Fruit fly (Drosophila melanogaster) whole organism, embryonic: Measurements from ENCODE around the gene Pdxk.
A peak's percentile ranks its signal among the peaks of the same experiment; 100 is the strongest.

Source experiments
- ATbp ChIP-seq: fragments of 200-800 bp; sonication (Bioruptor generic); optimal IDR thresholded peaks from 2 replicates; lab custom pipeline; 2017; ENCODE audit warnings: missing biosample characterization, mild to moderate bottlenecking, missing genetic modification characterization, missing genetic modification reagents
- Atf6 ChIP-seq: fragments of 200-800 bp; sonication (Bioruptor generic); IDR thresholded peaks from 2 replicates; pipeline ENCODE4 v1.3.6; 2022; ENCODE audit warnings: missing biosample characterization, missing genetic modification characterization
- CG10147 ChIP-seq: fragments of 200-800 bp; sonication (Bioruptor generic); optimal IDR thresholded peaks from 2 replicates; lab custom pipeline; 2019; ENCODE audit warnings: missing biosample characterization, mild to moderate bottlenecking, missing genetic modification characterization, moderate library complexity
- CG11247 ChIP-seq: fragments of 200-800 bp; sonication (Bioruptor generic); IDR thresholded peaks from 2 replicates; pipeline ENCODE4 v1.3.6; 2022; ENCODE audit warnings: missing biosample characterization, missing genetic modification characterization
- CG12236 ChIP-seq: fragments of 200-800 bp; sonication (Bioruptor generic); optimal IDR thresholded peaks from 2 replicates; lab custom pipeline; 2016; ENCODE audit warnings: missing biosample characterization, missing genetic modification characterization
- CG14014 ChIP-seq: fragments of 200-800 bp; sonication (Bioruptor generic); IDR thresholded peaks from 2 replicates; pipeline ENCODE4 v1.3.6; 2022; ENCODE audit warnings: missing biosample characterization, missing genetic modification characterization
- CG15011 ChIP-seq: fragments of 200-800 bp; sonication (Bioruptor generic); optimal IDR thresholded peaks from 3 replicates; lab custom pipeline; 2018; ENCODE audit warnings: missing biosample characterization, mild to moderate bottlenecking, missing genetic modification characterization
- CG1603 ChIP-seq: fragments of 200-800 bp; sonication (Bioruptor generic); optimal IDR thresholded peaks from 2 replicates; lab custom pipeline; 2019; ENCODE audit warnings: missing biosample characterization, mild to moderate bottlenecking, missing genetic modification characterization, moderate library complexity
- CG17361 ChIP-seq: fragments of 200-800 bp; sonication (Bioruptor generic); IDR thresholded peaks from 3 replicates; pipeline ENCODE4 v1.3.6; 2022; ENCODE audit warnings: missing biosample characterization, missing genetic modification characterization
- CG18262 ChIP-seq: fragments of 200-800 bp; optimal IDR thresholded peaks from 3 replicates; lab custom pipeline; 2019; ENCODE audit warnings: missing biosample characterization, mild to moderate bottlenecking, missing genetic modification characterization, moderate library complexity
- CG1832 ChIP-seq: fragments of 200-800 bp; sonication (Bioruptor generic); optimal IDR thresholded peaks from 2 replicates; lab custom pipeline; 2017; ENCODE audit warnings: missing biosample characterization, mild to moderate bottlenecking, missing genetic modification characterization, inconsistent platforms
- CG18619 ChIP-seq: fragments of 200-800 bp; sonication (Bioruptor generic); optimal IDR thresholded peaks from 3 replicates; lab custom pipeline; 2017; ENCODE audit warnings: missing biosample characterization, mild to moderate bottlenecking, missing genetic modification characterization
- CG2875 ChIP-seq: fragments of 200-800 bp; sonication (Bioruptor generic); optimal IDR thresholded peaks from 2 replicates; lab custom pipeline; 2017; ENCODE audit warnings: missing biosample characterization, mild to moderate bottlenecking, missing genetic modification characterization, missing genetic modification reagents
- CG30403 ChIP-seq: fragments of 200-800 bp; sonication (Bioruptor generic); optimal IDR thresholded peaks from 3 replicates; lab custom pipeline; 2016; ENCODE audit warnings: missing biosample characterization, missing genetic modification characterization
- CG3065 ChIP-seq: fragments of 200-800 bp; sonication (Bioruptor generic); optimal IDR thresholded peaks from 2 replicates; lab custom pipeline; 2016; ENCODE audit warnings: missing biosample characterization, missing genetic modification characterization
- CG31365 ChIP-seq: fragments of 200-800 bp; sonication (Bioruptor generic); optimal IDR thresholded peaks from 2 replicates; lab custom pipeline; 2018; ENCODE audit warnings: missing biosample characterization, mild to moderate bottlenecking, missing genetic modification characterization
- CG31388 ChIP-seq: fragments of 200-800 bp; sonication (Bioruptor generic); optimal IDR thresholded peaks from 2 replicates; lab custom pipeline; 2016; ENCODE audit warnings: missing biosample characterization, missing genetic modification characterization
- CG7928 ChIP-seq: fragments of 200-800 bp; sonication (Bioruptor generic); optimal IDR thresholded peaks from 2 replicates; lab custom pipeline; 2017; ENCODE audit warnings: missing biosample characterization, mild to moderate bottlenecking, missing genetic modification characterization
- CG9215 ChIP-seq: fragments of 200-800 bp; sonication (Bioruptor generic); IDR thresholded peaks from 2 replicates; pipeline ENCODE4 v1.3.6; 2022; ENCODE audit warnings: missing biosample characterization, missing genetic modification characterization
- CrebB ChIP-seq: fragments of 200-800 bp; sonication (Bioruptor generic); optimal IDR thresholded peaks from 3 replicates; lab custom pipeline; 2018; ENCODE audit warnings: missing biosample characterization, mild to moderate bottlenecking, missing genetic modification characterization
- Dad ChIP-seq: fragments of 200-800 bp; sonication (Bioruptor generic); optimal IDR thresholded peaks from 3 replicates; lab custom pipeline; 2016; ENCODE audit warnings: missing biosample characterization, missing genetic modification characterization
- Elba2 ChIP-seq: fragments of 200-800 bp; sonication (Bioruptor generic); optimal IDR thresholded peaks from 3 replicates; lab custom pipeline; 2016; ENCODE audit warnings: missing biosample characterization, missing genetic modification characterization
- GATAe ChIP-seq: fragments of 200-800 bp; sonication (Bioruptor generic); conservative IDR thresholded peaks from 2 replicates; pipeline ENCODE4 v1.3.6; 2022; ENCODE audit warnings: missing biosample characterization, missing genetic modification characterization
- Jarid2 ChIP-seq: fragments of 200-800 bp; sonication (Bioruptor generic); optimal IDR thresholded peaks from 3 replicates; lab custom pipeline; 2017; ENCODE audit warnings: mild to moderate bottlenecking, missing biosample characterization, missing genetic modification reagents, missing genetic modification characterization
- Pdp1 ChIP-seq, 2 experiments: fragments of 200-800 bp; sonication (Bioruptor generic); optimal IDR thresholded peaks; 3 replicates each; lab custom pipeline; 2016; ENCODE audit warnings: missing biosample characterization in 2 of 2, missing genetic modification characterization in 2 of 2, mild to moderate bottlenecking in 1 of 2, moderate library complexity in 1 of 2
- Poxn ChIP-seq: fragments of 200-800 bp; sonication (Bioruptor generic); IDR thresholded peaks from 2 replicates; pipeline ENCODE4 v1.3.6; 2022; ENCODE audit warnings: missing biosample characterization, missing genetic modification characterization
- Sox102F ChIP-seq: fragments of 200-800 bp; sonication (Bioruptor generic); optimal IDR thresholded peaks from 2 replicates; lab custom pipeline; 2018; ENCODE audit warnings: missing biosample characterization, mild to moderate bottlenecking, missing genetic modification characterization, moderate library complexity
- Sry-β ChIP-seq: fragments of 200-800 bp; sonication (Bioruptor generic); optimal IDR thresholded peaks from 2 replicates; lab custom pipeline; 2018; ENCODE audit warnings: missing biosample characterization, mild to moderate bottlenecking, missing genetic modification characterization, moderate library complexity
- abd-A ChIP-seq: fragments of 200-800 bp; sonication (Bioruptor generic); optimal IDR thresholded peaks from 3 replicates; lab custom pipeline; 2019; ENCODE audit warnings: missing biosample characterization, mild to moderate bottlenecking, missing genetic modification characterization, moderate library complexity
- bigmax ChIP-seq: fragments of 200-800 bp; sonication (Bioruptor generic); optimal IDR thresholded peaks from 2 replicates; lab custom pipeline; 2018; ENCODE audit warnings: missing biosample characterization, mild to moderate bottlenecking, missing genetic modification characterization
- bowl ChIP-seq: fragments of 200-800 bp; sonication (Bioruptor generic); IDR thresholded peaks from 2 replicates; pipeline ENCODE4 v1.3.6; 2022; ENCODE audit warnings: missing biosample characterization, missing genetic modification characterization
- chif ChIP-seq, 2 experiments: fragments of 200-800 bp; sonication (Bioruptor generic); optimal IDR thresholded peaks; 3 replicates each; lab custom pipeline; 2016; ENCODE audit warnings: missing biosample characterization in 2 of 2, missing genetic modification characterization in 2 of 2
- chinmo ChIP-seq: fragments of 200-800 bp; sonication (Bioruptor generic); IDR thresholded peaks from 4 replicates; pipeline ENCODE4 v1.3.6; 2022; ENCODE audit warnings: missing biosample characterization, missing genetic modification characterization; ENCODE audit not compliant: partially characterized antibody
- da ChIP-seq: fragments of 200-800 bp; sonication (Bioruptor generic); optimal IDR thresholded peaks from 2 replicates; lab custom pipeline; 2016; ENCODE audit warnings: missing biosample characterization, missing genetic modification characterization
- dimm ChIP-seq: fragments of 200-800 bp; sonication (Bioruptor generic); IDR thresholded peaks from 2 replicates; pipeline ENCODE4 v1.3.6; 2022; ENCODE audit warnings: missing biosample characterization, missing genetic modification characterization
- h ChIP-seq: fragments of >200 bp; optimal IDR thresholded peaks from 2 replicates; lab custom pipeline; 2017
- jumu ChIP-seq: fragments of 200-800 bp; sonication (Bioruptor generic); optimal IDR thresholded peaks from 3 replicates; lab custom pipeline; 2016; ENCODE audit warnings: missing biosample characterization, missing genetic modification characterization
- ken ChIP-seq: fragments of 200-800 bp; sonication (Bioruptor generic); IDR thresholded peaks from 3 replicates; pipeline ENCODE4 v1.3.6; 2022; ENCODE audit warnings: missing biosample characterization, missing genetic modification characterization
- maf-S ChIP-seq: fragments of 200-800 bp; sonication (Bioruptor generic); optimal IDR thresholded peaks from 2 replicates; lab custom pipeline; 2016; ENCODE audit warnings: missing biosample characterization, missing genetic modification characterization
- oc ChIP-seq: fragments of 200-800 bp; sonication (Bioruptor generic); optimal IDR thresholded peaks from 2 replicates; lab custom pipeline; 2018; ENCODE audit warnings: missing biosample characterization, mild to moderate bottlenecking, missing genetic modification characterization, moderate library complexity
- pros ChIP-seq: fragments of 200-800 bp; sonication (Bioruptor generic); optimal IDR thresholded peaks from 3 replicates; lab custom pipeline; 2019; ENCODE audit warnings: missing biosample characterization, mild to moderate bottlenecking, missing genetic modification characterization, moderate library complexity
- sd ChIP-seq: fragments of 200-800 bp; sonication (Bioruptor generic); optimal IDR thresholded peaks from 3 replicates; lab custom pipeline; 2018; ENCODE audit warnings: missing biosample characterization, mild to moderate bottlenecking, missing genetic modification characterization, moderate library complexity
- tin ChIP-seq: fragments of 200-800 bp; sonication (Bioruptor generic); optimal IDR thresholded peaks from 3 replicates; lab custom pipeline; 2016; ENCODE audit warnings: missing biosample characterization, missing genetic modification characterization
- tll ChIP-seq, 2 experiments: fragments of 200-800 bp in 1 of 2; fragments of >200 bp in 1 of 2; sonication (Bioruptor generic) in 1 of 2; optimal IDR thresholded peaks; 2 replicates each; lab custom pipeline; 2017 to 2019; ENCODE audit warnings: missing biosample characterization in 2 of 2, missing genetic modification characterization in 2 of 2, mild to moderate bottlenecking in 1 of 2, moderate library complexity in 1 of 2
- toy ChIP-seq: fragments of 200-800 bp; sonication (Bioruptor generic); IDR thresholded peaks from 2 replicates; pipeline ENCODE4 v1.3.6; 2022; ENCODE audit warnings: missing biosample characterization, missing genetic modification characterization
- ttk ChIP-seq: fragments of 200-800 bp; sonication (Bioruptor generic); IDR thresholded peaks from 2 replicates; pipeline ENCODE4 v2.1.2; 2022; ENCODE audit warnings: missing biosample characterization, missing genetic modification characterization
- tup ChIP-seq: fragments of 200-800 bp; sonication (Bioruptor generic); optimal IDR thresholded peaks from 2 replicates; lab custom pipeline; 2016; ENCODE audit warnings: missing biosample characterization, mild to moderate bottlenecking, missing genetic modification characterization, moderate library complexity
- tx ChIP-seq: fragments of 200-800 bp; sonication (Bioruptor generic); optimal IDR thresholded peaks from 2 replicates; lab custom pipeline; 2016; ENCODE audit warnings: missing biosample characterization, missing genetic modification characterization
- unc-4 ChIP-seq: fragments of 200-800 bp; sonication (Bioruptor generic); IDR thresholded peaks from 2 replicates; pipeline ENCODE4 v1.3.6; 2022; ENCODE audit warnings: missing biosample characterization, missing genetic modification characterization; ENCODE audit not compliant: partially characterized antibody

The Pdxk gene

dm6 chr3L:9370907-9371365, 10.8 kb downstream of the Pdxk start, which contains the start of gene Fdx1 (continued):
- no peak for TF ChIP-seq CG18619 (GFP tag; lab: Kevin White, UChicago)
- no peak for TF ChIP-seq Sry-β (GFP tag; lab: Kevin White, UChicago)
- TF ChIP-seq Poxn (GFP tag; lab: Robert Waterston, UW), result no peak
- TF ChIP-seq chinmo (GFP tag; lab: Robert Waterston, UW), result no peak
- TF ChIP-seq Elba2 (GFP tag; lab: Kevin White, UChicago), result no peak
- TF ChIP-seq GATAe (GFP tag; lab: Robert Waterston, UW), result no peak
- TF ChIP-seq Atf6 (GFP tag; lab: Robert Waterston, UW), result peak; percentile 59
- 0 out of 2 replicates have a peak, but pooled peaks have one; percentile 39 for TF ChIP-seq CG14014 (GFP tag; lab: Robert Waterston, UW)
- TF ChIP-seq CrebB (tag; lab: Kevin White, UChicago), result peak; percentile 6
- TF ChIP-seq ttk, result no peak
- TF ChIP-seq CG1832 (GFP tag; lab: Kevin White, UChicago), result no peak
- TF ChIP-seq CG18262 (tag; lab: Kevin White, UChicago), result peak; percentile 43
- TF ChIP-seq ATbp (GFP tag; lab: Kevin White, UChicago), result no peak
- no peak for TF ChIP-seq ken (GFP tag; lab: Robert Waterston, UW)
- TF ChIP-seq Dad (GFP tag; lab: Kevin White, UChicago), result no peak
- TF ChIP-seq chif (GFP tag; optimal IDR thresholded peaks at IDR 0.05; lab: Kevin White, UChicago), result no peak
- 0 out of 3 replicates have a peak, but pooled peaks have one; percentile 48 for TF ChIP-seq CG17361
- TF ChIP-seq CG10147 (GFP tag; lab: Kevin White, UChicago), result peak; percentile 46
- TF ChIP-seq oc (tag; lab: Kevin White, UChicago), result no peak
- TF ChIP-seq h (lab: Kevin White, UChicago), result no peak
- peak; percentile 41 for TF ChIP-seq tin (GFP tag; lab: Kevin White, UChicago)
- no peak for TF ChIP-seq CG7928 (GFP tag; lab: Kevin White, UChicago)
- no peak for TF ChIP-seq tx (GFP tag; lab: Kevin White, UChicago)
- peak; percentile 71 for TF ChIP-seq CG30403 (GFP tag; lab: Kevin White, UChicago)
- TF ChIP-seq CG9215 (GFP tag; lab: Robert Waterston, UW), result no peak
- TF ChIP-seq bigmax, result peak; percentile 97
- TF ChIP-seq maf-S (GFP tag; lab: Kevin White, UChicago), result no peak
- no peak for TF ChIP-seq sd (tag; lab: Kevin White, UChicago)
- no peak for TF ChIP-seq CG12236 (GFP tag; lab: Kevin White, UChicago)

- no peak for TF ChIP-seq toy (GFP tag; lab: Robert Waterston, UW)
- peak; percentile 0 for TF ChIP-seq CG1603 (tag; lab: Kevin White, UChicago)
- TF ChIP-seq abd-A (tag; lab: Kevin White, UChicago), result peak; percentile 35
- TF ChIP-seq bowl (GFP tag; lab: Robert Waterston, UW), result no peak
- peak; percentile 2 for TF ChIP-seq CG2875 (GFP tag; lab: Kevin White, UChicago)
- TF ChIP-seq Pdp1 (GFP tag; optimal IDR thresholded peaks at IDR 0.05; lab: Kevin White, UChicago), result peak in 1 of 2 experiments; percentile 30
- peak; percentile 15 for TF ChIP-seq CG31365 (tag; lab: Kevin White, UChicago)
- no peak for TF ChIP-seq CG3065
- TF ChIP-seq unc-4 (GFP tag; lab: Robert Waterston, UW), result no peak
- TF ChIP-seq CG15011 (GFP tag; lab: Kevin White, UChicago), result peak; percentile 13
- TF ChIP-seq CG31388 (GFP tag; lab: Kevin White, UChicago), result no peak
- no peak for TF ChIP-seq Sox102F (GFP tag; lab: Kevin White, UChicago)
- TF ChIP-seq Dad (GFP tag; lab: Kevin White, UChicago), result no peak
- peak; percentile 45 for TF ChIP-seq pros (GFP tag; lab: Kevin White, UChicago)
- no peak for TF ChIP-seq sd (tag; lab: Kevin White, UChicago)
- peak; percentile 35 for TF ChIP-seq Jarid2 (GFP tag; lab: Kevin White, UChicago)
- TF ChIP-seq CG11247, result no peak
- no peak for TF ChIP-seq tup (GFP tag; lab: Kevin White, UChicago)
- TF ChIP-seq da (GFP tag; lab: Kevin White, UChicago), result no peak
- no peak for TF ChIP-seq h (lab: Kevin White, UChicago)
- TF ChIP-seq dimm (GFP tag; lab: Robert Waterston, UW), result no peak
- no peak for TF ChIP-seq jumu
- TF ChIP-seq tll (GFP tag; optimal IDR thresholded peaks at IDR 0.05; lab: Kevin White, UChicago), result no peak
Measured at dm6 chr3L:9372278-9372975, 12.3 kb downstream of the Pdxk start, which contains the start of the genes Hsp67Bc, CG4456 and Hsp22. Gene Hsp67Bc (minus strand): TSS chr3L:9372497. Gene CG4456 (plus strand): TSS chr3L:9372722. Gene Hsp22 (plus strand): TSS chr3L:9372931.
